Fruit fly (Drosophila melanogaster) whole organism, embryonic: ENCODE data around the gene CG17168.

ENCODE experiments used
- CG10209 ChIP-seq: fragments of 200-800 bp; sonication (Bioruptor generic); optimal IDR thresholded peaks from 3 replicates; lab custom pipeline; 2017; ENCODE audit warnings: missing biosample characterization, mild to moderate bottlenecking, missing genetic modification characterization, missing genetic modification reagents
- CG1024 ChIP-seq: fragments of 200-800 bp; sonication (Bioruptor generic); IDR thresholded peaks from 2 replicates; pipeline ENCODE4 v1.3.6; 2022; ENCODE audit warnings: missing biosample characterization, missing genetic modification characterization
- CG10274 ChIP-seq: fragments of 200-800 bp; sonication (Bioruptor generic); optimal IDR thresholded peaks from 3 replicates; lab custom pipeline; 2017; ENCODE audit warnings: missing biosample characterization, mild to moderate bottlenecking, missing genetic modification characterization
- CG10543 ChIP-seq: fragments of 200-800 bp; sonication (Bioruptor generic); optimal IDR thresholded peaks from 3 replicates; lab custom pipeline; 2017; ENCODE audit warnings: missing biosample characterization, mild to moderate bottlenecking, missing genetic modification characterization, moderate library complexity
- CG11085 ChIP-seq: fragments of 200-800 bp; sonication (Bioruptor generic); IDR thresholded peaks from 2 replicates; pipeline ENCODE4 v1.3.6; 2022; ENCODE audit warnings: missing biosample characterization, missing genetic modification characterization
- CG12744 ChIP-seq: fragments of 200-800 bp; sonication (Bioruptor generic); optimal IDR thresholded peaks from 2 replicates; lab custom pipeline; 2016; ENCODE audit warnings: missing biosample characterization, missing genetic modification characterization
- CG12769 ChIP-seq: fragments of 200-800 bp; sonication (Bioruptor generic); optimal IDR thresholded peaks from 2 replicates; lab custom pipeline; 2019; ENCODE audit warnings: missing biosample characterization, mild to moderate bottlenecking, missing genetic modification characterization, moderate library complexity
- CG15269 ChIP-seq: fragments of 200-800 bp; sonication (Bioruptor generic); optimal IDR thresholded peaks from 2 replicates; lab custom pipeline; 2018; ENCODE audit warnings: missing biosample characterization, mild to moderate bottlenecking, missing genetic modification characterization, moderate library complexity
- CG15514 ChIP-seq: fragments of 200-800 bp; sonication (Bioruptor generic); optimal IDR thresholded peaks from 3 replicates; lab custom pipeline; 2017; ENCODE audit warnings: missing biosample characterization, missing genetic modification characterization, mild to moderate bottlenecking, moderate library complexity, missing genetic modification reagents
- CG16813 ChIP-seq: fragments of 200-800 bp; sonication (Bioruptor generic); IDR thresholded peaks from 3 replicates; pipeline ENCODE4 v1.3.6; 2022; ENCODE audit warnings: missing biosample characterization, missing genetic modification characterization; ENCODE audit not compliant: partially characterized antibody
- CG17186 ChIP-seq: fragments of 200-800 bp; sonication (Bioruptor generic); optimal IDR thresholded peaks from 3 replicates; lab custom pipeline; 2017; ENCODE audit warnings: missing biosample characterization, missing genetic modification reagents, missing genetic modification characterization
- CG17385 ChIP-seq: fragments of 200-800 bp; sonication (Bioruptor generic); optimal IDR thresholded peaks from 3 replicates; lab custom pipeline; 2018; ENCODE audit warnings: missing biosample characterization, mild to moderate bottlenecking, missing genetic modification characterization
- CG17802 ChIP-seq: fragments of 200-800 bp; sonication (Bioruptor generic); optimal IDR thresholded peaks from 2 replicates; lab custom pipeline; 2018; ENCODE audit warnings: missing biosample characterization, mild to moderate bottlenecking, missing genetic modification characterization, moderate library complexity
- CG1832 ChIP-seq: fragments of 200-800 bp; sonication (Bioruptor generic); optimal IDR thresholded peaks from 2 replicates; lab custom pipeline; 2017; ENCODE audit warnings: missing biosample characterization, mild to moderate bottlenecking, missing genetic modification characterization, inconsistent platforms
- CG18599 ChIP-seq: fragments of 200-800 bp; sonication (Bioruptor generic); optimal IDR thresholded peaks from 3 replicates; lab custom pipeline; 2017; ENCODE audit warnings: missing biosample characterization, missing genetic modification characterization, mild to moderate bottlenecking, moderate library complexity, missing genetic modification reagents
- CG31388 ChIP-seq: fragments of 200-800 bp; sonication (Bioruptor generic); optimal IDR thresholded peaks from 2 replicates; lab custom pipeline; 2016; ENCODE audit warnings: missing biosample characterization, missing genetic modification characterization
- CG3281 ChIP-seq: fragments of 200-800 bp; sonication (Bioruptor generic); optimal IDR thresholded peaks from 3 replicates; lab custom pipeline; 2017; ENCODE audit warnings: missing biosample characterization, mild to moderate bottlenecking, missing genetic modification characterization
- CG34376 ChIP-seq: fragments of 200-800 bp; sonication (Bioruptor generic); optimal IDR thresholded peaks from 2 replicates; lab custom pipeline; 2018; ENCODE audit warnings: missing biosample characterization, mild to moderate bottlenecking, missing genetic modification characterization
- CG34422 ChIP-seq: fragments of 200-800 bp; sonication (Bioruptor generic); IDR thresholded peaks from 3 replicates; pipeline ENCODE4 v1.3.6; 2022; ENCODE audit warnings: missing biosample characterization, missing genetic modification characterization
- CG4404 ChIP-seq: fragments of 200-800 bp; sonication (Bioruptor generic); IDR thresholded peaks from 2 replicates; pipeline ENCODE4 v1.3.6; 2022; ENCODE audit warnings: missing biosample characterization, missing genetic modification characterization
- CG6765 ChIP-seq: fragments of 200-800 bp; sonication (Bioruptor generic); optimal IDR thresholded peaks from 3 replicates; lab custom pipeline; 2017; ENCODE audit warnings: missing biosample characterization, mild to moderate bottlenecking, missing genetic modification characterization
- CG7271 ChIP-seq: fragments of 200-800 bp; sonication (Bioruptor generic); optimal IDR thresholded peaks from 2 replicates; lab custom pipeline; 2018; ENCODE audit warnings: missing biosample characterization, mild to moderate bottlenecking, missing genetic modification characterization, moderate library complexity
- CG8290 ChIP-seq, 3 experiments: fragments of 200-800 bp; sonication (Bioruptor generic); optimal IDR thresholded peaks; 2 replicates each; lab custom pipeline; 2016 to 2019; ENCODE audit warnings: missing biosample characterization in 3 of 3, missing genetic modification characterization in 3 of 3, mild to moderate bottlenecking in 2 of 3, moderate library complexity in 1 of 3
- CG9437 ChIP-seq: fragments of 200-800 bp; sonication (Bioruptor generic); optimal IDR thresholded peaks from 2 replicates; lab custom pipeline; 2018; ENCODE audit warnings: missing biosample characterization, mild to moderate bottlenecking, missing genetic modification characterization
- CHES-1-like ChIP-seq: fragments of 200-800 bp; sonication (Bioruptor generic); optimal IDR thresholded peaks from 2 replicates; lab custom pipeline; 2016; ENCODE audit warnings: missing biosample characterization, missing genetic modification characterization
- Fer3 ChIP-seq: fragments of 200-800 bp; sonication (Bioruptor generic); optimal IDR thresholded peaks from 2 replicates; lab custom pipeline; 2018; ENCODE audit warnings: missing biosample characterization, mild to moderate bottlenecking, missing genetic modification characterization, moderate library complexity
- HHEX ChIP-seq: fragments of 200-800 bp; sonication (Bioruptor generic); optimal IDR thresholded peaks from 3 replicates; lab custom pipeline; 2017; ENCODE audit warnings: missing biosample characterization, mild to moderate bottlenecking, missing genetic modification characterization, missing genetic modification reagents
- HLHmδ ChIP-seq: fragments of 200-800 bp; sonication (Bioruptor generic); optimal IDR thresholded peaks from 2 replicates; lab custom pipeline; 2018; ENCODE audit warnings: missing biosample characterization, mild to moderate bottlenecking, missing genetic modification characterization, moderate library complexity
- HmgZ ChIP-seq: fragments of 200-800 bp; sonication (Bioruptor generic); optimal IDR thresholded peaks from 2 replicates; lab custom pipeline; 2018; ENCODE audit warnings: missing biosample characterization, mild to moderate bottlenecking, missing genetic modification characterization
- Med ChIP-seq: fragments of 200-800 bp; sonication (Bioruptor generic); peaks from one replicate; lab custom pipeline; 2016; ENCODE audit warnings: missing biosample characterization, missing genetic modification characterization, mild to moderate bottlenecking, inconsistent platforms, moderate library complexity
- Meics ChIP-seq: fragments of 200-800 bp; sonication (Bioruptor generic); optimal IDR thresholded peaks from 2 replicates; lab custom pipeline; 2017; ENCODE audit warnings: missing biosample characterization, mild to moderate bottlenecking, missing genetic modification characterization
- Oli ChIP-seq: fragments of 200-800 bp; sonication (Bioruptor generic); optimal IDR thresholded peaks from 2 replicates; lab custom pipeline; 2018; ENCODE audit warnings: missing biosample characterization, mild to moderate bottlenecking, missing genetic modification characterization, moderate library complexity
- Rfx ChIP-seq: fragments of 200-800 bp; sonication (Bioruptor generic); IDR thresholded peaks from 2 replicates; pipeline ENCODE4 v1.3.6; 2022; ENCODE audit warnings: missing biosample characterization, missing genetic modification characterization
- Xrp1 ChIP-seq: fragments of 200-800 bp; sonication (Bioruptor generic); IDR thresholded peaks from 2 replicates; pipeline ENCODE4 v1.3.6; 2022; ENCODE audit warnings: missing biosample characterization, missing genetic modification characterization
- bab2 ChIP-seq: fragments of 200-800 bp; sonication (Bioruptor generic); optimal IDR thresholded peaks from 2 replicates; lab custom pipeline; 2016; ENCODE audit warnings: missing biosample characterization, missing genetic modification characterization
- bigmax ChIP-seq: fragments of 200-800 bp; sonication (Bioruptor generic); optimal IDR thresholded peaks from 2 replicates; lab custom pipeline; 2018; ENCODE audit warnings: missing biosample characterization, mild to moderate bottlenecking, missing genetic modification characterization
- eyg ChIP-seq: fragments of 200-800 bp; sonication (Bioruptor generic); optimal IDR thresholded peaks from 3 replicates; lab custom pipeline; 2016; ENCODE audit warnings: missing biosample characterization, missing genetic modification characterization
- ind ChIP-seq: fragments of 200-800 bp; sonication (Bioruptor generic); optimal IDR thresholded peaks from 3 replicates; lab custom pipeline; 2016; ENCODE audit warnings: missing biosample characterization, missing genetic modification characterization
- jigr1 ChIP-seq: fragments of 200-800 bp; sonication (Bioruptor generic); IDR thresholded peaks from 3 replicates; pipeline ENCODE4 v1.3.6; 2022; ENCODE audit warnings: missing biosample characterization, missing genetic modification characterization
- kah ChIP-seq: fragments of 200-800 bp; sonication (Bioruptor generic); optimal IDR thresholded peaks from 2 replicates; lab custom pipeline; 2018; ENCODE audit warnings: missing biosample characterization, mild to moderate bottlenecking, missing genetic modification characterization
- lab ChIP-seq: fragments of 200-800 bp; sonication (Bioruptor generic); optimal IDR thresholded peaks from 3 replicates; lab custom pipeline; 2017; ENCODE audit warnings: missing biosample characterization, missing genetic modification characterization, mild to moderate bottlenecking, moderate library complexity, missing genetic modification reagents
- mam ChIP-seq: fragments of 200-800 bp; sonication (Bioruptor generic); optimal IDR thresholded peaks from 3 replicates; lab custom pipeline; 2016; ENCODE audit warnings: missing biosample characterization, missing genetic modification characterization
- sd ChIP-seq: fragments of 200-800 bp; sonication (Bioruptor generic); optimal IDR thresholded peaks from 3 replicates; lab custom pipeline; 2018; ENCODE audit warnings: missing biosample characterization, mild to moderate bottlenecking, missing genetic modification characterization, moderate library complexity
- sim ChIP-seq: fragments of 200-800 bp; sonication (Bioruptor generic); IDR thresholded peaks from 2 replicates; pipeline ENCODE4 v1.3.6; 2022; ENCODE audit warnings: missing biosample characterization, missing genetic modification characterization
- slp2 ChIP-seq: fragments of 200-800 bp; sonication (Bioruptor generic); optimal IDR thresholded peaks from 2 replicates; lab custom pipeline; 2016; ENCODE audit warnings: missing biosample characterization, missing genetic modification characterization
- tna ChIP-seq: fragments of 200-800 bp; sonication (Bioruptor generic); IDR thresholded peaks from 2 replicates; pipeline ENCODE4 v1.3.6; 2022; ENCODE audit warnings: missing biosample characterization, missing genetic modification characterization; ENCODE audit not compliant: partially characterized antibody
- z ChIP-seq: fragments of 200-800 bp; sonication (Bioruptor generic); IDR thresholded peaks from 3 replicates; pipeline ENCODE4 v1.3.6; 2022; ENCODE audit warnings: missing biosample characterization, missing genetic modification characterization
- zen ChIP-seq: fragments of 200-800 bp; sonication (Bioruptor generic); optimal IDR thresholded peaks from 3 replicates; lab custom pipeline; 2018; ENCODE audit warnings: missing biosample characterization, mild to moderate bottlenecking, missing genetic modification characterization, moderate library complexity

The CG17168 gene

DNA sequence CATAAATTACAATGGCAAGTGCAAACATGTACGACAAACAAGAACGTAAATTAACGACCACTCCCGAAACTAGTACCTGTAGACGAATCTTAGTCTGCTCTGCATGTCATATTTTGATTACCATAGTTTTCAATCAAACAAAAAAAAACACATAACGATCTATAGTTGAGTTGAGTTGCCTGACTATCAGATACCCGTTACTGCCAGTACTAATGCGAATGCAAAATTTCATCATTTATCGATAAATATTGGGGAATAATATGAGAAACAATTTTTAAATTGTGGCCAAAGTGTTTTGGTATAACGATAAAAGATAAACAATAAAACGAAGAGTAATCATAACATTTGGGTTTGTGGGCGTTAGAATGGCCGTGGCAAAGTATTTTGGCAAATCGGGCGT lies 7.9 kb downstream of the CG17168 start (continued):
- peak; percentile 62 for TF ChIP-seq CG16813 (GFP tag; lab: Robert Waterston, UW)
- TF ChIP-seq, all 482 proteins: peak for 6

DNA sequence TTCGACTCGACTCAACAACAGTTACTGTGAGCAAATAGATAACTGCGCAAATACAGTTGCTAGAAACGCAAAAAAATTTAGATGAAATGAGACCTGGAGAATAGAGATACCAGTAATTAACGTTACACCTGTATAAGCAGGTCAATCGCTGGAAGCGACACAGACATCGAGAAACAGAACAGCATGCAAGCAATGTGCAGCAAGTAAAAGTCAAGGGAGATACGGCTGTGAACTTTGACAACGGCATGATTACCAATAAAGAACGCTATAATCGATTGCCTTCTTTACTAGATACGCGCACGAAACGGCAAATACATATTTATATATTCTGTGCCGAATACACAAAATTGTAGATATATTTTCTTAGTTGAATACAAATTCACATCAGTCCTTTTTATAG lies 8.8 kb downstream of the CG17168 start:
- TF ChIP-seq CG34422 = no peak
- TF ChIP-seq bigmax = no peak
- no peak for TF ChIP-seq CG10209 (GFP tag; lab: Kevin White, UChicago)
- TF ChIP-seq CG1832 (GFP tag; lab: Kevin White, UChicago) = no peak
- TF ChIP-seq CG31388 = no peak
- no peak for TF ChIP-seq Oli
- TF ChIP-seq mam (GFP tag; lab: Kevin White, UChicago) = no peak
- no peak for TF ChIP-seq CG10274 (GFP tag; lab: Kevin White, UChicago)
- TF ChIP-seq z (GFP tag; lab: Robert Waterston, UW) = no peak
- TF ChIP-seq ind (GFP tag; lab: Kevin White, UChicago) = no peak
- TF ChIP-seq slp2 (GFP tag; lab: Kevin White, UChicago) = no peak
- TF ChIP-seq CG7271 (tag; lab: Kevin White, UChicago) = no peak
- TF ChIP-seq eyg (GFP tag; lab: Kevin White, UChicago) = no peak
- no peak for TF ChIP-seq CG17802
- no peak for TF ChIP-seq CG15269 (tag; lab: Kevin White, UChicago)
- TF ChIP-seq zen (tag; lab: Kevin White, UChicago) = no peak
- TF ChIP-seq sim = no peak
- no peak for TF ChIP-seq sd
- no peak for TF ChIP-seq CG11085 (GFP tag; lab: Robert Waterston, UW)
- TF ChIP-seq CHES-1-like = no peak

DNA sequence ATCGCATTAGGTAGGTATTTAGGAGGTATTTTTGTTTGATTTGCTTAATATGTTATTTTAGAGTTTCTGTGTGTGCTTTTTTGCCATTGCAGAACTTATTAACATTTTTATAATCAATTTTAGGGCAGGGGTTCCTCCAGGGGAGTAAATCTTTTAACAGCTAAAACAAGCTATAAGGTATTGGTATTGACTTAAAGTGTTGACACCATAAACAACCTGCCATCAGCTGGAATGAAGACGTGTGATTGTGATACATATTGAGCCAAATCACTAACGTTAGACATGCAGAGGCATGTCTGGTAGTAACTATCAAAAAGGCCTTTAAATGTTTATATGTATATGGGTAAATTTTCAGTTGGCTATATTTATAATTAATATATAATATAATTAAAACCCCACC lies 9.3 kb downstream of the CG17168 start:
- TF ChIP-seq bigmax = no peak
- TF ChIP-seq CG10543 (GFP tag; lab: Kevin White, UChicago) = peak; percentile 20
- no peak for TF ChIP-seq HmgZ
- no peak for TF ChIP-seq CG1024 (GFP tag; lab: Robert Waterston, UW)
- no peak for TF ChIP-seq CG34376 (GFP tag; lab: Kevin White, UChicago)
- TF ChIP-seq HLHmδ = no peak
- TF ChIP-seq CG4404 (GFP tag; lab: Robert Waterston, UW) = no peak
- TF ChIP-seq CG15514 = peak; percentile 9
- TF ChIP-seq CG9437 = no peak
- TF ChIP-seq Fer3 (tag; lab: Kevin White, UChicago) = peak; percentile 38
- no peak for TF ChIP-seq jigr1 (GFP tag; lab: Robert Waterston, UW)
- TF ChIP-seq Rfx (GFP tag; lab: Robert Waterston, UW) = peak; percentile 50; the same call in 1 of the 2 replicates
- no peak for TF ChIP-seq CG17186 (GFP tag; lab: Kevin White, UChicago)
- peak; percentile 9 for TF ChIP-seq CG6765 (GFP tag; lab: Kevin White, UChicago)
- TF ChIP-seq Meics (GFP tag; lab: Kevin White, UChicago) = peak; percentile 13
- TF ChIP-seq CG12769 (tag; lab: Kevin White, UChicago) = peak; percentile 9
- TF ChIP-seq CG10209 (GFP tag; lab: Kevin White, UChicago) = peak; percentile 6
- TF ChIP-seq HHEX (GFP tag; lab: Kevin White, UChicago) = peak; percentile 39
- TF ChIP-seq Xrp1 (GFP tag; lab: Robert Waterston, UW) = no peak
- TF ChIP-seq tna (GFP tag; lab: Robert Waterston, UW) = no peak
- peak; percentile 13 for TF ChIP-seq CG18599 (GFP tag; lab: Kevin White, UChicago)
- TF ChIP-seq lab (GFP tag; lab: Kevin White, UChicago) = peak; percentile 62
- no peak for TF ChIP-seq CG17385
- TF ChIP-seq bab2 (GFP tag; lab: Kevin White, UChicago) = peak; percentile 10
- TF ChIP-seq kah (GFP tag; lab: Kevin White, UChicago) = no peak
- TF ChIP-seq Med = peak; percentile 83
- TF ChIP-seq CG12744 (GFP tag; lab: Kevin White, UChicago) = no peak
- TF ChIP-seq CG3281 (GFP tag; lab: Kevin White, UChicago) = peak; percentile 31
- no peak for TF ChIP-seq CG8290 (GFP tag; optimal IDR thresholded peaks at IDR 0.05; lab: Kevin White, UChicago)
- peak in 1 of 2 experiments; percentile 66 for TF ChIP-seq CG8290 (tag; optimal IDR thresholded peaks at IDR 0.05; lab: Kevin White, UChicago)
